Fruit fly (Drosophila melanogaster): Measurements from ENCODE around the gene CG46525.
A peak's percentile ranks its signal among the peaks of the same experiment; 100 is the strongest.

CG46525 gene

DNA sequence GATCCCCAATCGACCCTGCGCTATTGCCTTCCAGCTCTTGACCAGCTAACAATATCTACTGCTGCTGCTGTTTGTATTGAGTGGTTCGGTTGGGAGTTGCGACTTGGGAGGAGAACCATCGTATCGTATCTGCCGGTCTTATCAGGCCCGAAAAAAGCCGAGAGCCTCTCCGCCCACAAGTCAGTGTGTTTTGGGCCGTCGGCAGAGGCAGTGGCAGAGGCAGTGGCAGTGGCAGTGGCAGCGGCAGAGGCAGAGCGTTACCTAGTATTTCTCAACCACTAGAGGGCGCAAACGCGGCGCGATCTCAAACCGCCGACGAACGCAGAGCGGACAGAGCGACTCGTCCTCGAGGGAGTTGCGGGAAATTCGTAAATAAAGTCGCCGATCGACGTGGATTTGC, 4.9 kb upstream of the CG46525 start, which contains the start of gene SecCl:
TSS of gene SecCl (plus strand) at position 18 of the 400 bp plus-strand sequence.
- TF ChIP-seq Vsx2 (GFP tag; optimal IDR thresholded peaks at IDR 0.05; ENCODE audit: partially characterized antibody) (no peak), brk (GFP tag; optimal IDR thresholded peaks at IDR 0.05) (no peak), Rel (GFP tag; optimal IDR thresholded peaks at IDR 0.05) (no peak), Rel (tag; optimal IDR thresholded peaks at IDR 0.05) (no peak)

- no peak for TF ChIP-seq dl (GFP tag; optimal IDR thresholded peaks at IDR 0.05; ENCODE audit: insufficient read depth in 1 of 2, partially characterized antibody in 2 of 2)
- TF ChIP-seq Vsx2 (GFP tag; optimal IDR thresholded peaks at IDR 0.05; ENCODE audit: partially characterized antibody) = no peak
- no peak for TF ChIP-seq psq (GFP tag; optimal IDR thresholded peaks at IDR 0.05)
- TF ChIP-seq tai (GFP tag; optimal IDR thresholded peaks at IDR 0.05) = no peak
- no peak for TF ChIP-seq HLH106 (tag; optimal IDR thresholded peaks at IDR 0.05)
- no peak for TF ChIP-seq Myc (optimal IDR thresholded peaks at IDR 0.05)
- TF ChIP-seq Rel (GFP tag; optimal IDR thresholded peaks at IDR 0.05) = no peak
- TF ChIP-seq Rel (tag; optimal IDR thresholded peaks at IDR 0.05) = no peak
- no peak for TF ChIP-seq OdsH (GFP tag; optimal IDR thresholded peaks at IDR 0.05)
- no peak for TF ChIP-seq Hr78 (GFP tag; optimal IDR thresholded peaks at IDR 0.05)
- TF ChIP-seq brk (GFP tag; optimal IDR thresholded peaks at IDR 0.05) = no peak
- TF ChIP-seq Dfd (GFP tag; optimal IDR thresholded peaks at IDR 0.05) = no peak
- TF ChIP-seq Hnf4 (GFP tag; optimal IDR thresholded peaks at IDR 0.05) = no peak
- TF ChIP-seq br (GFP tag; optimal IDR thresholded peaks at IDR 0.05) = no peak
- no peak for TF ChIP-seq jim (GFP tag; optimal IDR thresholded peaks at IDR 0.05)
- TF ChIP-seq Abd-B (GFP tag; optimal IDR thresholded peaks at IDR 0.05) = no peak
Measured at dm6 chr3L:17473889-17474288, 1.1 kb upstream of the CG46525 start.

DNA sequence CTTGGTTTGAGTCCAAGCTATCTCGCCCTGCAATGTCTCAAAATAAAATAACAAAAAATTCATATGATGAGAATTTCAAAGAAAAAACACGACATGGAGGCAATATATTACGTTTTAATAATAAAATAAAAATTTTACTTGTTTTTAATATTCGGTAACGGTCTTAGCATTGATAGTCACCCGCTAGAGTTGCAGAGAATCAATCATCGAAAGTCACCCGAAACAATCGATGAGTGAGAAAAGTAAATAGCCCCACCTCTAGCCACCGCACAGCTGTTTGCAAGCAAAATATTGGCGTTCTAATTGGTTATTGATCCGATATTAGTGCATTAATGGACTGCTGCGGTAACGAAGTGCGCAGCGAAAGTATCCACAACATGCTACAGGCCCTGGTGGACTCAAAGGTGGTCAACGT, 966 bp downstream of the CG46525 start, which contains the start of gene CG34250:
TSS of gene CG34250 (plus strand) at position 244 of the 415 bp plus-strand sequence.
- TF ChIP-seq Sp1 (GFP tag; optimal IDR thresholded peaks at IDR 0.05) = peak; percentile 19
- peak; percentile 4 for TF ChIP-seq ey (GFP tag; optimal IDR thresholded peaks at IDR 0.05)
- peak; percentile 24 for TF ChIP-seq fru (GFP tag; optimal IDR thresholded peaks at IDR 0.05)
- peak; percentile 40 for TF ChIP-seq HLH106 (tag; optimal IDR thresholded peaks at IDR 0.05)
- TF ChIP-seq brk (GFP tag; optimal IDR thresholded peaks at IDR 0.05) = peak; percentile 72
- TF ChIP-seq rgr (GFP tag; optimal IDR thresholded peaks at IDR 0.05) = peak; percentile 37
- TF ChIP-seq psq (GFP tag; optimal IDR thresholded peaks at IDR 0.05) = peak; percentile 29
- TF ChIP-seq Myc (optimal IDR thresholded peaks at IDR 0.05) = peak; percentile 11
- no peak for TF ChIP-seq Dif (GFP tag; optimal IDR thresholded peaks at IDR 0.05; ENCODE audit: partially characterized antibody)
- TF ChIP-seq dsf (GFP tag; optimal IDR thresholded peaks at IDR 0.05; ENCODE audit: borderline replicate concordance) = peak; percentile 67
- peak; percentile 50 for TF ChIP-seq sage (GFP tag; optimal IDR thresholded peaks at IDR 0.05)
- peak; percentile 13 for TF ChIP-seq Hr83 (GFP tag; optimal IDR thresholded peaks at IDR 0.05; ENCODE audit: poor library complexity, severe bottlenecking)
- peak; percentile 62 for TF ChIP-seq h (GFP tag; optimal IDR thresholded peaks at IDR 0.05)
- peak in 1 of 2 experiments; percentile 52 for TF ChIP-seq foxo (GFP tag; optimal IDR thresholded peaks at IDR 0.05)
- TF ChIP-seq Hnf4 (GFP tag; optimal IDR thresholded peaks at IDR 0.05) = peak; percentile 59
- TF ChIP-seq OdsH (GFP tag; optimal IDR thresholded peaks at IDR 0.05) = peak; percentile 30
- TF ChIP-seq Jra (GFP tag; optimal IDR thresholded peaks at IDR 0.05) = peak; percentile 68
- peak; percentile 14 for TF ChIP-seq br (GFP tag; optimal IDR thresholded peaks at IDR 0.05)
- no peak for TF ChIP-seq Abd-B (GFP tag; optimal IDR thresholded peaks at IDR 0.05)
- no peak for TF ChIP-seq sv (GFP tag; optimal IDR thresholded peaks at IDR 0.05)
- TF ChIP-seq dl (GFP tag; optimal IDR thresholded peaks at IDR 0.05; ENCODE audit: insufficient read depth in 1 of 2, partially characterized antibody in 2 of 2) = no peak
- no peak for TF ChIP-seq Hr78 (GFP tag; optimal IDR thresholded peaks at IDR 0.05)
- TF ChIP-seq tai (GFP tag; optimal IDR thresholded peaks at IDR 0.05) = peak; percentile 64
- TF ChIP-seq Rel (GFP tag; optimal IDR thresholded peaks at IDR 0.05) = no peak
- peak; percentile 7 for TF ChIP-seq Rel (tag; optimal IDR thresholded peaks at IDR 0.05)

dm6 chr3L:17476496-17476895, 1.5 kb downstream of the CG46525 start:
- TF ChIP-seq sv (GFP tag; optimal IDR thresholded peaks at IDR 0.05) (no peak), usp (GFP tag; optimal IDR thresholded peaks at IDR 0.05) (no peak), Vsx2 (GFP tag; optimal IDR thresholded peaks at IDR 0.05; ENCODE audit: partially characterized antibody) (no peak), brk (GFP tag; optimal IDR thresholded peaks at IDR 0.05) (no peak), Hnf4 (GFP tag; optimal IDR thresholded peaks at IDR 0.05) (no peak), Hr83 (GFP tag; optimal IDR thresholded peaks at IDR 0.05; ENCODE audit: poor library complexity, severe bottlenecking) (no peak), jim (GFP tag; optimal IDR thresholded peaks at IDR 0.05) (no peak), CG9705 (GFP tag; optimal IDR thresholded peaks at IDR 0.05) (no peak), h (GFP tag; optimal IDR thresholded peaks at IDR 0.05) (no peak), CrebA (GFP tag; optimal IDR thresholded peaks at IDR 0.05; ENCODE audit: borderline replicate concordance) (no peak), Dif (GFP tag; optimal IDR thresholded peaks at IDR 0.05; ENCODE audit: partially characterized antibody) (no peak), dmrt93B (GFP tag; optimal IDR thresholded peaks at IDR 0.05) (no peak), Rel (GFP tag; optimal IDR thresholded peaks at IDR 0.05) (no peak), Rel (tag; optimal IDR thresholded peaks at IDR 0.05) (no peak), sage (GFP tag; optimal IDR thresholded peaks at IDR 0.05) (no peak), woc (GFP tag; optimal IDR thresholded peaks at IDR 0.05) (no peak), Dfd (GFP tag; optimal IDR thresholded peaks at IDR 0.05) (no peak), CG32264 (GFP tag; optimal IDR thresholded peaks at IDR 0.05) (no peak), GATAd (GFP tag; optimal IDR thresholded peaks at IDR 0.05) (no peak), dl (GFP tag; optimal IDR thresholded peaks at IDR 0.05; ENCODE audit: insufficient read depth in 1 of 2, partially characterized antibody in 2 of 2) (no peak), pan (optimal IDR thresholded peaks at IDR 0.05) (no peak)

All from whole organism, wandering third instar larva.